Worm (Caenorhabditis elegans): ENCODE measurements around the gene dlc-1.

Gene dlc-1

ce11 chrIII:6453665-6454064 is 9.9 kb downstream of the dlc-1 start (continued):
- TF ChIP-seq elt-3 (tag; optimal IDR thresholded peaks at IDR 0.05) (peak in 3 of 6 experiments; percentile 18 to 74 (median 60)), fkh-10 (GFP tag; optimal IDR thresholded peaks at IDR 0.05) (peak; percentile 18), egl-13 (tag; optimal IDR thresholded peaks at IDR 0.05) (no peak), nhr-237 (tag; optimal IDR thresholded peaks at IDR 0.05) (no peak), nhr-47 (tag; optimal IDR thresholded peaks at IDR 0.05) (peak; percentile 65), mdl-1 (tag; optimal IDR thresholded peaks at IDR 0.05) (peak in 1 of 2 experiments; percentile 58), vab-15 (tag; optimal IDR thresholded peaks at IDR 0.05) (no peak), nhr-77 (tag; optimal IDR thresholded peaks at IDR 0.05) (peak; percentile 85), egl-27 (tag; optimal IDR thresholded peaks at IDR 0.05) (no peak), dpl-1 (GFP tag; optimal IDR thresholded peaks at IDR 0.05) (peak; percentile 73 to 79 (median 76)), lin-15B (tag; optimal IDR thresholded peaks at IDR 0.05) (peak; percentile 55), sptf-1 (tag; optimal IDR thresholded peaks at IDR 0.05) (no peak), swsn-7 (tag; optimal IDR thresholded peaks at IDR 0.05) (peak; percentile 75), hlh-4 (tag; optimal IDR thresholded peaks at IDR 0.05) (no peak), aha-1 (tag; optimal IDR thresholded peaks at IDR 0.05) (no peak), ceh-82 (tag; optimal IDR thresholded peaks at IDR 0.05) (peak; percentile 50 to 88 (median 73)), zag-1 (tag; optimal IDR thresholded peaks at IDR 0.05) (peak; percentile 11), ets-5 (GFP tag; IDR thresholded peaks at IDR 0.05) (no peak), tbx-2 (tag; optimal IDR thresholded peaks at IDR 0.05) (peak; percentile 64), sup-37 (GFP tag; optimal IDR thresholded peaks at IDR 0.05) (no peak), nhr-90 (tag; optimal IDR thresholded peaks at IDR 0.05; ENCODE audit: poor library complexity) (peak; percentile 30), ces-1 (GFP tag; optimal IDR thresholded peaks at IDR 0.05) (no peak), Y116A8C.19 (tag; optimal IDR thresholded peaks at IDR 0.05; ENCODE audit: borderline replicate concordance) (no peak), nhr-85 (tag) (peak; percentile 83), fkh-8 (tag; optimal IDR thresholded peaks at IDR 0.05) (peak; percentile 75), ceh-90 (tag; optimal IDR thresholded peaks at IDR 0.05) (no peak), pag-3 (tag; optimal IDR thresholded peaks at IDR 0.05; ENCODE audit: borderline replicate concordance, insufficient read depth) (no peak), ceh-63 (GFP tag; optimal IDR thresholded peaks at IDR 0.05) (no peak)

- TF ChIP-seq blmp-1 (tag; optimal IDR thresholded peaks at IDR 0.05) (peak; percentile 60), dpl-1 (GFP tag; optimal IDR thresholded peaks at IDR 0.05) (peak; percentile 20 to 76 (median 64)), efl-1 (optimal IDR thresholded peaks at IDR 0.05) (peak; percentile 38 to 75), efl-1 (GFP tag; optimal IDR thresholded peaks at IDR 0.05 in 1 of 2) (peak; percentile 53 to 94), lin-35 (GFP tag; optimal IDR thresholded peaks at IDR 0.05) (peak; percentile 29 to 54), pax-3 (tag; optimal IDR thresholded peaks at IDR 0.05) (no peak), lin-14 (GFP tag; optimal IDR thresholded peaks at IDR 0.05) (peak; percentile 16), zip-4 (GFP tag; optimal IDR thresholded peaks at IDR 0.05) (no peak), xbp-1 (tag; optimal IDR thresholded peaks at IDR 0.05) (no peak), lsy-2 (tag; optimal IDR thresholded peaks at IDR 0.05) (peak in 1 of 2 experiments; percentile 31), nhr-71 (tag; optimal IDR thresholded peaks at IDR 0.05) (peak; percentile 19)
Measured at ce11 chrIII:6452683-6453082, 10.9 kb downstream of the dlc-1 start.

DNA sequence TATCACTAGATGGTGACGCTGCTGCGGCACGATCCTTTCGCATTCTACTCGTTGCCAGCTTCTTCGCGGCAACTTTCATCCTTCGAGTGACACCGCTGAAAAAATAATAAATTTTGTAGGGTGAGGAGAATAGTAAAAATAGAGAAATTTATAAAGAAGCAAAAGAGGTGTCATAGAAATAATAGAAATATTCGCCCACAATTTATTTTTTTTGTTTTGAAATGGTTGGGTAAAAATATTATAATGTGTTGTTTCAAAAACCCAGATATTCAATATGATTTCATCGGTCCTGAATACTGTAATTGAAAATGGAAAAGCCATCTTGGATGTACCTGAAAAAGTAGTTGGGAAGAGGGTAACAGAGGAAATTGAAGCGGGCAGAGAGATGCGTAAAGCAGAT is 11.3 kb downstream of the dlc-1 start, which contains the start of gene set-1:
set-1 (minus strand) TSS at position 101 of the 400 bp plus-strand sequence.
- TF ChIP-seq sox-4 (tag; optimal IDR thresholded peaks at IDR 0.05), result no peak
- TF ChIP-seq ceh-90 (tag; optimal IDR thresholded peaks at IDR 0.05), result no peak
- no peak for TF ChIP-seq nhr-90 (tag; optimal IDR thresholded peaks at IDR 0.05; ENCODE audit: poor library complexity)

All from whole organism, L1 larva.